Worm (Caenorhabditis elegans) whole organism, L4 larva: Measurements from ENCODE around the gene kbp-2.
A peak's percentile ranks its signal among the peaks of the same experiment; 100 is the strongest.

Source experiments
- F26F4.8 ChIP-seq: fragments of 200-800 bp; sonication (Bioruptor generic); conservative IDR thresholded peaks from 2 replicates; pipeline ENCODE4 v1.3.6; 2022; ENCODE audit warnings: missing genetic modification characterization, missing compliant biosample characterization
- F44E2.7 ChIP-seq: fragments of 200-800 bp; sonication (Bioruptor generic); IDR thresholded peaks from 2 replicates; pipeline ENCODE4 v2.1.2; 2022; ENCODE audit warnings: missing genetic modification characterization, missing compliant biosample characterization
- R02D3.7 ChIP-seq: fragments of 150-350 bp; sonication (generic microtip); optimal IDR thresholded peaks from 3 replicates; lab custom pipeline; 2014; ENCODE audit warnings: missing biosample characterization, missing genetic modification characterization
- T20F7.1 ChIP-seq: fragments of 200-800 bp; sonication (Bioruptor generic); optimal IDR thresholded peaks from 2 replicates; lab custom pipeline; 2018; ENCODE audit warnings: mild to moderate bottlenecking, missing genetic modification characterization, missing compliant biosample characterization
- T26A8.4 ChIP-seq: fragments of 200-800 bp; sonication (Bioruptor generic); IDR thresholded peaks from 2 replicates; pipeline ENCODE4 v1.3.6; 2022; ENCODE audit warnings: missing genetic modification characterization, missing compliant biosample characterization
- Y105C5A.15 ChIP-seq: fragments of 200-800 bp; sonication (Bioruptor generic); IDR thresholded peaks from 2 replicates; pipeline ENCODE4 v1.3.6; 2022; ENCODE audit warnings: missing genetic modification characterization, missing compliant biosample characterization
- Y5F2A.4 ChIP-seq: fragments of 200-800 bp; sonication (Bioruptor generic); optimal IDR thresholded peaks from 2 replicates; lab custom pipeline; 2018; ENCODE audit warnings: mild to moderate bottlenecking, missing genetic modification characterization, missing compliant biosample characterization
- Y75B8A.6 ChIP-seq: fragments of 200-800 bp; sonication (Bioruptor generic); IDR thresholded peaks from 2 replicates; pipeline ENCODE4 v1.3.6; 2022; ENCODE audit warnings: missing genetic modification reagents, missing genetic modification characterization, missing compliant biosample characterization
- ZK337.2 ChIP-seq: fragments of 200-800 bp; sonication (Bioruptor generic); IDR thresholded peaks from 2 replicates; pipeline ENCODE4 v1.3.6; 2022; ENCODE audit warnings: missing genetic modification reagents, missing genetic modification characterization, missing compliant biosample characterization
- ama-1 ChIP-seq: fragments of 150-350 bp; optimal IDR thresholded peaks from 2 replicates; lab custom pipeline; 2014; ENCODE audit warnings: inconsistent platforms, mixed read lengths
- attf-4 ChIP-seq: sonication (generic microtip); optimal IDR thresholded peaks from 3 replicates; lab custom pipeline; 2017; ENCODE audit warnings: missing biosample characterization, missing genetic modification characterization
- ceh-62 ChIP-seq: sonication (generic microtip); optimal IDR thresholded peaks from 2 replicates; lab custom pipeline; 2017; ENCODE audit warnings: missing biosample characterization, missing genetic modification characterization
- ces-1 ChIP-seq: fragments of 150-350 bp; sonication (generic microtip); optimal IDR thresholded peaks from 4 replicates; lab custom pipeline; 2014; ENCODE audit warnings: missing biosample characterization, missing genetic modification reagents, missing genetic modification characterization
- cey-2 ChIP-seq: sonication (generic microtip); optimal IDR thresholded peaks from 3 replicates; lab custom pipeline; 2017; ENCODE audit warnings: missing genetic modification characterization, mild to moderate bottlenecking, missing compliant biosample characterization, antibody characterized with exemption, borderline replicate concordance; ENCODE audit not compliant: insufficient read depth
- daf-16 ChIP-seq, 3 experiments: sonication (generic microtip); optimal IDR thresholded peaks; 2 replicates each; lab custom pipeline; 2016 to 2017; ENCODE audit warnings: missing genetic modification characterization in 3 of 3, missing genetic modification reagents in 3 of 3, mild to moderate bottlenecking in 2 of 3, missing compliant biosample characterization in 2 of 3, missing biosample characterization in 1 of 3, moderate library complexity in 1 of 3
- daf-19 ChIP-seq: fragments of 200-800 bp; sonication (Bioruptor generic); conservative IDR thresholded peaks from 2 replicates; pipeline ENCODE4 v1.3.6; 2022; ENCODE audit warnings: missing genetic modification characterization, missing compliant biosample characterization
- daf-8 ChIP-seq: fragments of 200-800 bp; sonication (Bioruptor generic); IDR thresholded peaks from 2 replicates; pipeline ENCODE4 v1.3.6; 2022; ENCODE audit warnings: missing genetic modification characterization, missing compliant biosample characterization
- dmd-8 ChIP-seq: fragments of 200-800 bp; sonication (Bioruptor generic); IDR thresholded peaks from 2 replicates; pipeline ENCODE4 v1.3.6; 2022; ENCODE audit warnings: missing genetic modification characterization, missing compliant biosample characterization
- dmd-9 ChIP-seq: fragments of 200-800 bp; sonication (Bioruptor generic); IDR thresholded peaks from 2 replicates; pipeline ENCODE4 v1.3.6; 2022; ENCODE audit warnings: missing genetic modification reagents, missing genetic modification characterization, missing compliant biosample characterization
- dpl-1 ChIP-seq: fragments of 150-350 bp; optimal IDR thresholded peaks from 2 replicates; lab custom pipeline; 2014; ENCODE audit warnings: missing biosample characterization, missing genetic modification reagents, missing genetic modification characterization
- egl-27 ChIP-seq: sonication (generic microtip); optimal IDR thresholded peaks from 3 replicates; lab custom pipeline; 2017; ENCODE audit warnings: missing biosample characterization, missing genetic modification reagents, missing genetic modification characterization
- egl-43 ChIP-seq: fragments of 200-800 bp; sonication (Bioruptor generic); IDR thresholded peaks from 2 replicates; pipeline ENCODE4 v1.3.6; 2022; ENCODE audit warnings: missing genetic modification reagents, missing genetic modification characterization, missing compliant biosample characterization
- hmg-1.1 ChIP-seq: fragments of 200-800 bp; sonication (Bioruptor generic); IDR thresholded peaks from 2 replicates; pipeline ENCODE4 v1.3.6; 2022; ENCODE audit warnings: missing genetic modification reagents, missing genetic modification characterization, missing compliant biosample characterization
- jun-1 ChIP-seq: fragments of 150-350 bp; optimal IDR thresholded peaks from 2 replicates; lab custom pipeline; 2014; ENCODE audit warnings: missing biosample characterization, missing genetic modification reagents, missing genetic modification characterization
- lin-15B ChIP-seq: fragments of 150-350 bp; sonication (generic microtip); optimal IDR thresholded peaks from 3 replicates; lab custom pipeline; 2014; ENCODE audit warnings: missing biosample characterization, missing genetic modification characterization
- lin-29 ChIP-seq: fragments of 200-800 bp; sonication (Bioruptor generic); IDR thresholded peaks from 2 replicates; pipeline ENCODE4 v1.3.6; 2022; ENCODE audit warnings: missing genetic modification reagents, missing genetic modification characterization, missing compliant biosample characterization
- lir-3 ChIP-seq: sonication (generic microtip); optimal IDR thresholded peaks from 2 replicates; lab custom pipeline; 2016; ENCODE audit warnings: mild to moderate bottlenecking, missing genetic modification characterization, missing compliant biosample characterization
- madf-9 ChIP-seq: fragments of 200-800 bp; sonication (Bioruptor generic); conservative IDR thresholded peaks from 2 replicates; pipeline ENCODE4 v1.3.6; 2022; ENCODE audit warnings: missing genetic modification reagents, missing genetic modification characterization, missing compliant biosample characterization
- mep-1 ChIP-seq: fragments of 150-350 bp; sonication (generic microtip); optimal IDR thresholded peaks from 3 replicates; lab custom pipeline; 2014; ENCODE audit warnings: missing biosample characterization, missing genetic modification characterization
- mxl-3 ChIP-seq: fragments of 200-800 bp; sonication (Bioruptor generic); optimal IDR thresholded peaks from 2 replicates; lab custom pipeline; 2018; ENCODE audit warnings: mild to moderate bottlenecking, missing genetic modification characterization, missing compliant biosample characterization
- nhr-10 ChIP-seq: fragments of 150-350 bp; optimal IDR thresholded peaks from 2 replicates; lab custom pipeline; 2014; ENCODE audit warnings: missing biosample characterization, missing genetic modification characterization
- nhr-237 ChIP-seq: sonication (generic microtip); optimal IDR thresholded peaks from 2 replicates; lab custom pipeline; 2017; ENCODE audit warnings: missing biosample characterization, missing genetic modification characterization
- nhr-41 ChIP-seq: fragments of 200-800 bp; sonication (Bioruptor generic); IDR thresholded peaks from 2 replicates; pipeline ENCODE4 v1.3.6; 2022; ENCODE audit warnings: missing genetic modification reagents, missing genetic modification characterization, missing compliant biosample characterization
- nhr-48 ChIP-seq: sonication (generic microtip); optimal IDR thresholded peaks from 2 replicates; lab custom pipeline; 2016; ENCODE audit warnings: mild to moderate bottlenecking, missing genetic modification characterization, missing compliant biosample characterization
- nhr-6 ChIP-seq: fragments of 150-350 bp; optimal IDR thresholded peaks from 2 replicates; lab custom pipeline; 2014; ENCODE audit warnings: missing biosample characterization, missing genetic modification characterization
- nhr-76 ChIP-seq: fragments of 150-350 bp; optimal IDR thresholded peaks from 2 replicates; lab custom pipeline; 2014; ENCODE audit warnings: missing biosample characterization, missing genetic modification characterization
- pha-4 ChIP-seq, 2 experiments: fragments of 150-350 bp in 1 of 2; fragments of 200-800 bp in 1 of 2; sonication (Bioruptor generic) in 1 of 2; IDR thresholded peaks in 1 of 2; optimal IDR thresholded peaks in 1 of 2; 2 replicates each; pipeline versions ENCODE4 v1.3.6 to Lab custom; 2014 to 2022; ENCODE audit warnings: missing genetic modification characterization in 2 of 2, missing genetic modification reagents in 2 of 2, missing biosample characterization in 1 of 2, missing compliant biosample characterization in 1 of 2
- php-3 ChIP-seq: fragments of 200-800 bp; sonication (Bioruptor generic); IDR thresholded peaks from 2 replicates; pipeline ENCODE4 v1.3.6; 2022; ENCODE audit warnings: missing genetic modification reagents, missing genetic modification characterization, missing compliant biosample characterization
- pqm-1 ChIP-seq: sonication (generic microtip); optimal IDR thresholded peaks from 2 replicates; lab custom pipeline; 2017; ENCODE audit warnings: missing biosample characterization, missing genetic modification characterization
- saeg-2 ChIP-seq: fragments of 200-800 bp; sonication (Bioruptor generic); IDR thresholded peaks from 2 replicates; pipeline ENCODE4 v1.3.6; 2022; ENCODE audit warnings: missing genetic modification reagents, missing genetic modification characterization, missing compliant biosample characterization
- sdz-12 ChIP-seq: fragments of 200-800 bp; sonication (Bioruptor generic); optimal IDR thresholded peaks from 2 replicates; lab custom pipeline; 2018; ENCODE audit warnings: mild to moderate bottlenecking, missing genetic modification characterization, missing compliant biosample characterization
- snpc-1.2 ChIP-seq: fragments of 200-800 bp; sonication (Bioruptor generic); IDR thresholded peaks from 2 replicates; pipeline ENCODE4 v1.3.6; 2022; ENCODE audit warnings: missing genetic modification reagents, missing genetic modification characterization, missing compliant biosample characterization
- snpc-4 ChIP-seq: fragments of 150-350 bp; optimal IDR thresholded peaks from 2 replicates; lab custom pipeline; 2014; ENCODE audit warnings: missing biosample characterization, missing genetic modification characterization
- spr-1 ChIP-seq: sonication (generic microtip); optimal IDR thresholded peaks from 2 replicates; lab custom pipeline; 2016; ENCODE audit warnings: mild to moderate bottlenecking, missing genetic modification characterization, missing compliant biosample characterization
- tra-1 ChIP-seq: fragments of 200-800 bp; sonication (Bioruptor generic); IDR thresholded peaks from 2 replicates; pipeline ENCODE4 v1.3.6; 2022; ENCODE audit warnings: missing genetic modification reagents, missing genetic modification characterization, missing compliant biosample characterization
- unc-39 ChIP-seq: sonication (generic microtip); optimal IDR thresholded peaks from 2 replicates; lab custom pipeline; 2017; ENCODE audit warnings: missing biosample characterization, missing genetic modification characterization
- zag-1 ChIP-seq: fragments of 150-350 bp; optimal IDR thresholded peaks from 2 replicates; lab custom pipeline; 2014; ENCODE audit warnings: missing biosample characterization, missing genetic modification characterization
- zip-11 ChIP-seq: fragments of 200-800 bp; sonication (Bioruptor generic); IDR thresholded peaks from 2 replicates; pipeline ENCODE4 v1.3.6; 2022; ENCODE audit warnings: missing genetic modification characterization, missing compliant biosample characterization
- zip-2 ChIP-seq: fragments of 150-350 bp; optimal IDR thresholded peaks from 2 replicates; lab custom pipeline; 2014; ENCODE audit warnings: missing biosample characterization, missing genetic modification characterization
- ztf-7 ChIP-seq: fragments of 150-350 bp; optimal IDR thresholded peaks from 2 replicates; lab custom pipeline; 2014; ENCODE audit warnings: missing biosample characterization, missing genetic modification characterization

kbp-2 gene

ce11 chrIII:4951210-4951609, 47.5 kb upstream of the kbp-2 start (continued):
- TF ChIP-seq egl-27, result no peak
- no peak for TF ChIP-seq sdz-12
- TF ChIP-seq F44E2.7 (GFP tag; lab: Robert Waterston, UW), result no peak

DNA sequence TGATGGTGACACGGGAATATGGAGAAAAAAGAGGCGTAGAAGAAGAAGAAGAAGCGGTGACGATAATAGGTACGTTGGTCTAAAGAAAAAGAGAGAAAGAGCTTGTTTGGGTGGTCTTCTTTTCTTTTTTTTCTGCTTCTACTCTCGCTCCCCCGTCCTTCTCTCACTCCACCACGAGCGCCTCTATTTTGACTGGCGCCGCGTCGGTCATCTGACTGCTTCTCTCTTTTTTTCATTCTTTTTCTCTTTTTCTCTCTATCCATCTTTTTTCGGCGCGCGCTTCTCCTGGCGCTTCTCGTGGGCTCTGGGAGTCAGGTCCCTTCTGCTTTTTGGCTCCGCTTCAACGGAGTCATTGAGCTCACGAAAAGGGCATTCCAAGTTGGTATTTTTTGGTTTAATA, 46.7 kb upstream of the kbp-2 start:
- no peak for TF ChIP-seq dmd-8 (GFP tag; lab: Robert Waterston, UW)
- no peak for TF ChIP-seq lir-3 (tag; lab: Kevin White, UChicago)
- TF ChIP-seq sdz-12, result no peak
- TF ChIP-seq lin-29 (GFP tag; lab: Robert Waterston, UW), result no peak
- no peak for TF ChIP-seq saeg-2 (GFP tag; lab: Robert Waterston, UW)
- no peak for TF ChIP-seq nhr-10 (tag; lab: Kevin White, UChicago)
- no peak for TF ChIP-seq ztf-7
- no peak for TF ChIP-seq mxl-3 (GFP tag; lab: Kevin White, UChicago)
- no peak for TF ChIP-seq F26F4.8 (GFP tag; lab: Robert Waterston, UW)
- no peak for TF ChIP-seq snpc-1.2 (GFP tag; lab: Robert Waterston, UW)
- TF ChIP-seq ama-1 (lab: Kevin White, UChicago), result no peak
- no peak for TF ChIP-seq php-3
- TF ChIP-seq nhr-6 (tag; lab: Kevin White, UChicago), result no peak
- TF ChIP-seq egl-43 (GFP tag; lab: Robert Waterston, UW), result peak; percentile 56; the same call in 1 of the 2 replicates
- TF ChIP-seq pqm-1 (tag; lab: Kevin White, UChicago), result no peak
- no peak for TF ChIP-seq lin-15B (tag; lab: Kevin White, UChicago)
- no peak for TF ChIP-seq Y105C5A.15 (GFP tag; lab: Robert Waterston, UW)
- no peak for TF ChIP-seq unc-39 (tag; lab: Kevin White, UChicago)
- TF ChIP-seq nhr-48 (tag; lab: Kevin White, UChicago), result no peak
- no peak for TF ChIP-seq snpc-4
- no peak for TF ChIP-seq pha-4 (GFP tag; IDR thresholded peaks at IDR 0.05; lab: Robert Waterston, UW)
- no peak for TF ChIP-seq pha-4 (tag; optimal IDR thresholded peaks at IDR 0.05; lab: Kevin White, UChicago)
- TF ChIP-seq ceh-62, result no peak
- no peak for TF ChIP-seq cey-2 (tag; lab: Kevin White, UChicago)
- TF ChIP-seq daf-16 (GFP tag; optimal IDR thresholded peaks at IDR 0.05; lab: Kevin White, UChicago), result no peak
- no peak for TF ChIP-seq daf-16 (tag; optimal IDR thresholded peaks at IDR 0.05; lab: Kevin White, UChicago)
- no peak for TF ChIP-seq zip-2 (tag; lab: Kevin White, UChicago)
- no peak for TF ChIP-seq nhr-41
- no peak for TF ChIP-seq ces-1 (GFP tag; lab: Kevin White, UChicago)
- peak; percentile 68 for TF ChIP-seq hmg-1.1 (GFP tag; lab: Robert Waterston, UW)
- TF ChIP-seq madf-9 (GFP tag; lab: Robert Waterston, UW), result peak; percentile 64
- TF ChIP-seq T26A8.4, result no peak
- no peak for TF ChIP-seq daf-8
- no peak for TF ChIP-seq Y5F2A.4 (GFP tag; lab: Kevin White, UChicago)
- no peak for TF ChIP-seq daf-19
- TF ChIP-seq spr-1 (tag; lab: Kevin White, UChicago), result no peak
- TF ChIP-seq egl-27, result no peak
- TF ChIP-seq zip-11 (GFP tag; lab: Robert Waterston, UW), result no peak
- TF ChIP-seq dpl-1 (GFP tag; lab: Kevin White, UChicago), result no peak
- TF ChIP-seq mep-1 (tag; lab: Kevin White, UChicago), result peak; percentile 55
- no peak for TF ChIP-seq dmd-9 (GFP tag; lab: Robert Waterston, UW)
- no peak for TF ChIP-seq Y75B8A.6
- TF ChIP-seq jun-1, result no peak
- TF ChIP-seq R02D3.7 (tag; lab: Kevin White, UChicago), result no peak
- no peak for TF ChIP-seq attf-4 (tag; lab: Kevin White, UChicago)
- no peak for TF ChIP-seq T20F7.1 (GFP tag; lab: Kevin White, UChicago)
- TF ChIP-seq zag-1, result no peak
- TF ChIP-seq ZK337.2 (GFP tag; lab: Robert Waterston, UW), result no peak
- TF ChIP-seq nhr-237 (tag; lab: Kevin White, UChicago), result no peak
- no peak for TF ChIP-seq nhr-76
- TF ChIP-seq tra-1 (GFP tag; lab: Robert Waterston, UW), result peak; percentile 54; the same call in 1 of the 2 replicates
